Worm (Caenorhabditis elegans): ENCODE measurements around the gene tag-151.

tag-151 gene

DNA sequence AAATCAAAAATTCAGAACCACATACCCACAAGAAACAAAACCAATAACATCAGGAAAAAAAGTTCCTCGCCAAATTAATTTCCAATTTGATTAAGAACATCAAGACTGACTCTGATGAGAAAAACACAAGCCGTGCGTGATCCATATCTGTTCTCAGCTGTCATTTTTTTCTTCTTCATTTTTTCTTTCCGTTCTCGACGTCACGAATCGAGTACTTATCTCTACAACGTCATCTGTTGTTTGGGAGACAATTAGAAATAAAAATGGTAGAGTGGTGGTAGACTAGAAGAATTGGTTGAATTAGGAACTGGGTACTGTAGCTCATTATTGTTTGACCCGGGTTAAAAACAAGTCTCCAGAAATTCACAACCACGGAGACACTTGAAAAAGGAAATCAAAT, 50.9 kb downstream of the tag-151 start:
- TF ChIP-seq sma-3 (GFP tag; optimal IDR thresholded peaks at IDR 0.05), result peak; percentile 3
- no peak for TF ChIP-seq nhr-21 (tag; optimal IDR thresholded peaks at IDR 0.05)
- TF ChIP-seq nhr-25 (tag; optimal IDR thresholded peaks at IDR 0.05), result peak; percentile 13

DNA sequence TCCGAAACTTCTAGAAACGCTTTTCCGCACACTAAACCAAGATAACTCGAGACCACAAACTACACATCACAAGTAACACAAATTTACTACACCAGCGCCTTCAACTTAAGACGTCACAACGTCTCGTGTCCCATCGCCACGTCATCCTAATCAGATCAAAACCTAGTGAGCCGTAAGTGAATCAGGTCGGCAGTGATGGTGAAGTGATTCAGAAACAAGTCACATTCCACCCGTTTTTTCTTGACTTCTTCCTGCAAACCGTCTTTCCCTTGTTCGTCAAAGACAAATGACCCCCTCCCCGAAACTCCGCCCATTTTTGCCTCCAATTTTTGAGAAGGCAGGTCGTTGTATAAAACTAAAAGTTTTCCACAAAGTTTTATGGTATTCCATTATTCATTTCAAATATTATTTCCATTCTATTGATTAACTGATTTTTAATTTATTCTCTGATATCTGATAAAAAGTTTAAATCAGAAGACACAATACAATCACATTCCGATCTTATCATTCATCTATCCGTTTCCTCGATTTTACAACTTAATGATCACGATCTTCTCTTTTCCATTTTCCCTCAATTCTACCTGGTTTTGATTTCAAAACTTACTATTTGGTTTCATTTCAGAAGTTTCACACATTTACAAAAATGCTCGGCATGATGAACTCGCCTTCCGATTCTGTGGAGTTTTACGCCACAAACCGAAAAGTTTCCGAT, 52.7 kb downstream of the tag-151 start, which contains the start of gene F26G1.2:
F26G1.2 (plus strand) TSS at position 508 of the 712 bp plus-strand sequence.
- TF ChIP-seq gmeb-1 (tag; optimal IDR thresholded peaks at IDR 0.05) (no peak), mdl-1 (tag; optimal IDR thresholded peaks at IDR 0.05) (no peak), crh-2 (tag; optimal IDR thresholded peaks at IDR 0.05) (peak; percentile 41), aly-2 (tag; optimal IDR thresholded peaks at IDR 0.05) (no peak), sma-9 (GFP tag; optimal IDR thresholded peaks at IDR 0.05) (peak; percentile 26), sma-9 (tag; optimal IDR thresholded peaks at IDR 0.05) (no peak), nhr-25 (tag; optimal IDR thresholded peaks at IDR 0.05) (no peak), mab-5 (tag; optimal IDR thresholded peaks at IDR 0.05) (no peak), F13H6.1 (tag; optimal IDR thresholded peaks at IDR 0.05) (no peak), R02D3.7 (tag; optimal IDR thresholded peaks at IDR 0.05) (no peak), sma-3 (GFP tag; optimal IDR thresholded peaks at IDR 0.05) (peak; percentile 33), nhr-12 (tag; optimal IDR thresholded peaks at IDR 0.05) (no peak)

All from whole organism, L2 larva.